Worm (Caenorhabditis elegans) whole organism, L4/young adult: ENCODE measurements around the gene unc-7.

ENCODE experiments used
- W03F9.2 ChIP-seq: fragments of 150-350 bp; optimal IDR thresholded peaks from 2 replicates; lab custom pipeline; 2014; ENCODE audit warnings: missing biosample characterization, missing genetic modification characterization
- dao-5 ChIP-seq: sonication (generic microtip); optimal IDR thresholded peaks from 2 replicates; lab custom pipeline; 2016; ENCODE audit warnings: missing genotype, missing genetic modification characterization, moderate library complexity, missing compliant biosample characterization
- him-1 ChIP-seq: sonication (generic microtip); optimal IDR thresholded peaks from 2 replicates; lab custom pipeline; 2016; ENCODE audit warnings: missing genotype, missing genetic modification reagents, missing genetic modification characterization, missing compliant biosample characterization

Gene unc-7

ce11 chrX:15089123-15089522 lies 58.4 kb downstream of the unc-7 start, which contains the start of gene flr-4:
Gene flr-4, plus strand, starts transcription at chrX:15089397.
- TF ChIP-seq him-1: no peak
- TF ChIP-seq W03F9.2: no peak
- no peak for TF ChIP-seq dao-5 (tag; lab: Kevin White, UChicago)

- TF ChIP-seq him-1 (no peak), W03F9.2 (no peak), dao-5 (tag; lab: Kevin White, UChicago) (no peak)
These were observed 59.8 kb downstream of the unc-7 start for ce11 chrX:15087752-15088151.

ce11 chrX:15084395-15084794 lies 63.1 kb downstream of the unc-7 start, which contains the start of gene F09B12.5:
Gene F09B12.5, plus strand, starts transcription at chrX:15084695.
- TF ChIP-seq him-1 (no peak), W03F9.2 (no peak), dao-5 (tag; lab: Kevin White, UChicago) (no peak)

ce11 chrX:15083795-15084194 lies 63.7 kb downstream of the unc-7 start, which contains the start of gene H40L08.1:
Gene H40L08.1, minus strand, starts transcription at chrX:15084086.
- TF ChIP-seq dao-5 (tag; lab: Kevin White, UChicago): no peak
- TF ChIP-seq him-1: no peak
- no peak for TF ChIP-seq W03F9.2

- TF ChIP-seq him-1 (no peak), W03F9.2 (no peak), dao-5 (tag; lab: Kevin White, UChicago) (no peak)
These were observed 66.1 kb downstream of the unc-7 start for ce11 chrX:15081486-15081885.

- TF ChIP-seq W03F9.2: no peak
- TF ChIP-seq him-1: no peak
- no peak for TF ChIP-seq dao-5 (tag; lab: Kevin White, UChicago)
These were observed 68.1 kb downstream of the unc-7 start for ce11 chrX:15079406-15079805.

DNA sequence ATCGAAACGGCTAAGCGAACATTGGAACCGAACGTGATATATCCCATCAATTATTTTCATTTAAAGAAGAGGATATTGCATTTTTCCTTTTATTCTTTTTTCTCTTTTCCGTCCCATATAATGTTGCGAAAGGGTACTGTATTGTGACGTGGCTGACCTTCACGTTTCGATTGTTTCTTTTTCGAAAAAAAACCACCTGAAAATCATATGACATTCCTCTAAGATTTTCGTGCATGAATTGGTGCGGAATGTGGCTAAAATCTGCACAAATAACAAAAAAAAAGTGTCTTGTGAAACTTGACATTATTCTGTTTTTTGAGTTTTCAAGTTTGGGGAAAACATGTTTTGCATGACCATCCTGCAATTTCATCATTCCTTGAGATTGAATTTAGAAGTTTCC lies 69.3 kb downstream of the unc-7 start:
- no peak for TF ChIP-seq him-1
- no peak for TF ChIP-seq W03F9.2
- no peak for TF ChIP-seq dao-5 (tag; lab: Kevin White, UChicago)

DNA sequence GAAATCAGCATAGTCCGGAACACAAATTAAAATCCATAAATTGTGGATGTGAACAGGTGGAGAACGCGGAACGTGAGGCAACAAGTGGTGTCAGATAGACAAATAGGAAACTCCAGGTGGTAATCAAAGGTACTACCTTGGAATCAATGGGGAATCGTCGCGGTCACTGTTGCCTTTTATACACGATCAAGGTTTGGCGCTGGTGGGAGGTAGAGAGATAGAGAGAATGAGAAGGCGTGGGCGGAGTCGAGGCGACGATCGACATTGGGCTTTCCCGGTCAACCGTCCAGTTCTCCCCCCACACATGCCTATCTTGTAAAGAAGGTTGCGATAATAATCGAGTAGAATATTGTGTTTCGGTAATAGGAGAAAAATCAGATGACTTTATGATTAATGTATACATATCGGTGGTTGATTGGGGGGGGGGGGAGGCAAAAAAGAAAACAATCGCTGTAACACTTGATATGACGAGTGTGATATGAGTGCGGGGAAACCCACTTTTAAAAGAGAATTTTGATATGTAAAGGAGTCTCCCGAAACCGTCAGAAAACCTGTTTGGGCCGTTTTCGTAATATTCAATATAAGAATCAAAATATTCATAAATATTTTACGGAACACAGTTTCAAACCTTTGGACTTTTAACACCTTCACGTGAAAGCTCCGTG lies 69.8 kb downstream of the unc-7 start, which contains the start of the genes H40L08.8, H40L08.2 and H40L08.7:
Gene H40L08.8 (minus strand): TSS at position 37 of the 665 bp plus-strand sequence.
Gene H40L08.2 (minus strand): TSS at position 148 of the 665 bp plus-strand sequence.
Gene H40L08.7 (minus strand): TSS at position 148 of the 665 bp plus-strand sequence.
- TF ChIP-seq him-1: no peak
- TF ChIP-seq W03F9.2: no peak
- no peak for TF ChIP-seq dao-5 (tag; lab: Kevin White, UChicago)

DNA sequence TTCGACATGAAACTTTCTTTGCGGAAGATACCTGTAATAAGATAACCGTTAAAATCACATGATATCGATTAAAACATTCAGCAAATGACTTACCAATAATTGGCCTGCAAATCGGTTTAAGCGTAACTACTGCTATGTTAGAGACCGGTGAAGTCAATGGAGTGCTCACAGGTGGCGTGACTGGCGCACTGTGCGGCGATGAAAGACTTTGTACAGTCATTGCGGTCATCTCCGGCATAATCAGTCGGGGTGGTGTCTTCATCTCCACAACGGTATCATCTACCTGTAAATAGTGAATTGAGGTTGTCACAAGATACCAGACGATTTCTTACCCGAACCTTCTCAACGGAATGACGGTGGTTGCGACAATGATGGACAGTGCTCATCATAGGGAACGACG lies 70.6 kb downstream of the unc-7 start:
- TF ChIP-seq him-1 (no peak), W03F9.2 (no peak), dao-5 (tag; lab: Kevin White, UChicago) (no peak)

DNA sequence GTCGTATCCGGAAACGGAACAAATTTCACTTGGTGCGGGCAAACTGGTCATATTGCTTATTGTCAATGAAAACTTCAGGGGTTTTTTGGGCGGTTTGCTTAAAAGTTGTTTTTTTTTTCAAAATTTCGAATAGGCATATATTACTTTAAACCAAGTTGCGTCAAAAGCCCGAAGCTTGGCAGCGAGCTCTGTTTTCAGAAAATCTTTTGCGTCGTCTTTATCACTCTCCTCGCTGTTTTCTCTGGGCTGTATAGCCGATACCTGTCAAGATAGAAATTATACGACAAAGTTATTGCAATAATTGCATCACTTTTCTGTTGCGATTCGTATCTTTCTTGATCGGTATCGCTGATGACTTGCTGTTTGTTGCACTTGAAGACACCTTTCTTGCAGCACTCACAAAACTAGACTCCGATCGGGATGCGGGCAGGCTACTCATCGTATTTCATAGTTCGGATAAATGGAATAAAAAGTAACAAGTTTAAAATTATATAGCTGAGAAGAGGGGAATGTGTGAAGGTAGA lies 71.4 kb downstream of the unc-7 start, which contains the start of the genes H40L08.3 and H40L08.9:
Gene H40L08.3 (minus strand): TSS at position 51 of the 524 bp plus-strand sequence.
Gene H40L08.9 (minus strand): TSS at position 439 of the 524 bp plus-strand sequence.
- TF ChIP-seq dao-5 (tag; lab: Kevin White, UChicago) (no peak), W03F9.2 (no peak), him-1 (no peak)

DNA sequence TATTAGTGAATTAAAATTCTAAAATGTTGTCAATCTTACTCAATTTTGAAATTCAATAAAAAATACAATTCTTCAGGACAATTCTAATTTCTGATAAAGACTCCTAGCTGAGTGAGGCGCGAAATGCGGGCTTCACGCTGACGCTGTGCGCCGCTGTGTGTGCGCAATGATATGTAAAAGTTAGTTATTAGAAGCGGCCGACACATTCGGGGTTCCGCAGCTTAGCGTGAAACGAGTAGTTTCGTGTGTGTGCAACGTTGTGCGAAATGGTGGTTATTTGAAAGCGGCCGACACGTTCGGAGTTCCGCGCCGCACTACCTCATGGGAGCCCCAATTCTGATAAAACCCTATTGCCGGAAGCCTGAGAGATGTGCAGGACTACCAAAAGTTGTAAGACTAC lies 72.4 kb downstream of the unc-7 start:
- TF ChIP-seq him-1: no peak
- no peak for TF ChIP-seq dao-5 (tag; lab: Kevin White, UChicago)
- no peak for TF ChIP-seq W03F9.2

DNA sequence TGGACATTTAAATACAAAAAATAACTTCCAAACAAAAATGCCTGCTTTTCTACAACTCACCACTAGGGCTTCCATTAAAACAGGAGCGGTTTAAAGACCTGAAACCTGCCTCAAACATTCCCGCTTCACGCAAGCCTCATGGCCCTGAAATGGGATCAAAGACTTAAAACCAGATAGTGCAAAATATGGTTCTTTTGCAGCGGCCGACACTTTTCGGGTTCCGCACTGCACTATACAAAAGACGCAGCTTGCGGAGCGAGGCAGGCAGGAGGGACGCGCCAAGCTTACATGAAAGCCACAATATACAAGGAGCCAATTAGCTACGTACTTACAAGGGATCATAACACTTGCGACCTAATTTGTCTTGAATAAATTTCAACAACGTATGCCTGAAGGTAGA lies 74.1 kb downstream of the unc-7 start:
- TF ChIP-seq him-1 (no peak), W03F9.2 (no peak), dao-5 (tag; lab: Kevin White, UChicago) (no peak)

ce11 chrX:15072877-15073276 lies 74.7 kb downstream of the unc-7 start:
- TF ChIP-seq W03F9.2: no peak
- TF ChIP-seq him-1: no peak
- no peak for TF ChIP-seq dao-5 (tag; lab: Kevin White, UChicago)
